Worm (Caenorhabditis elegans): ENCODE data around the gene Y54G2A.28.

The Y54G2A.28 gene

DNA sequence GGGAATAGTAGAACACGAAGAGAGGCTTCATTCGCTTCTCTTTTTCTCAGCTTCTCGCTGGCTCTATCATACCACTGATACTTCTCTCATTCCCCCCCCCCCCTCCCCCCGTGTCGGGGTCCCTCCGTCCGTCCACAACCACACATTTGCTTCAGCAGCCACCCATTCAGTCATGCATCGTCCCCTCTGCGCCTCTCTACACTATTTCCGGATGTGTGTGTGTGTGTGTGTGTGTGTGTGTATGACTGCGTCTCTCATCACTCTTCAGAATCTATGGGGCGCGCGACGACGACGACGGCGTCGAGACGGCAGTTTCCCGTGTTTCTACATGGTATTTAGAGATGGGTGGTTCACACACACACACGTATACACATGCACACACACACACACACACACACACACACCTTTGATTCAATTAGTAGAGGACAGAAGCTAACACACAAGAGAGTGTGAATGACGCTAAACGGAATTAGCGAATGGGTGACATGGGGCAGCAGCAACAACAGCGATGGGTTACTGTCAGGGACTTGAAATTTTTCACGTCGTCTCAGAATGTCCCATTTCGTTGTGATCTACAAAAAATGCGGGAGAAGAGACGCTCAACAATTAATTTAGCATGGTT, 18.8 kb downstream of the Y54G2A.28 start (continued):
- TF ChIP-seq unc-42 (tag; optimal IDR thresholded peaks at IDR 0.05) (peak; percentile 75), ceh-19 (GFP tag; optimal IDR thresholded peaks at IDR 0.05) (peak; percentile 16), unc-86 (tag; optimal IDR thresholded peaks at IDR 0.05) (peak; percentile 19), ceh-18 (tag; optimal IDR thresholded peaks at IDR 0.05) (no peak), nfya-1 (tag; optimal IDR thresholded peaks at IDR 0.05) (peak; percentile 62), Y22D7AL.16 (tag; optimal IDR thresholded peaks at IDR 0.05) (no peak), hlh-6 (tag; optimal IDR thresholded peaks at IDR 0.05) (no peak)

DNA sequence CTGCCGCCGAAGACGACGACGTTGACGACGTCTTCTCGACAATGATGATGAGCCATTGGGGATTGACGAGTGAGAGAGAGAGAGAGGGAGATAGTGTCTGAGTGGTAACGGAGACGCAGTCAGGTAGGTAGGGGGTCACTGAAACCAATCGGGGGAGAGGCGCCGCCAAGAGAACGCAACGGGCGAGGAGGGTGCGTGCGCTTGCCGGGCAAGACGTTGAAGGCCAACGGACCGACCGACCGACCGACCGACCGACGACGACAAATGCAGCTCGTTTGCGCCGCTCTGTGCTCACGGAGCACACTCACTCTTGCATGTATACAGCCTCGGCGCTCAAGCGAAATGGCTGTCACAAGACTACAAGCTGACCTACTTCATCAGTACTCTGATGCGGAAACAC, 21.7 kb downstream of the Y54G2A.28 start:
- TF ChIP-seq ref-2 (tag; optimal IDR thresholded peaks at IDR 0.05) (peak; percentile 13), K09A11.1 (tag; optimal IDR thresholded peaks at IDR 0.05; ENCODE audit: insufficient read depth) (no peak), ceh-19 (GFP tag; optimal IDR thresholded peaks at IDR 0.05) (peak; percentile 55), nfya-1 (tag; optimal IDR thresholded peaks at IDR 0.05) (peak; percentile 64), hlh-6 (tag; optimal IDR thresholded peaks at IDR 0.05) (peak; percentile 50), ceh-14 (tag; optimal IDR thresholded peaks at IDR 0.05) (peak; percentile 12), hlh-15 (tag; optimal IDR thresholded peaks at IDR 0.05) (no peak), ceh-48 (tag; optimal IDR thresholded peaks at IDR 0.05) (no peak), unc-42 (tag; optimal IDR thresholded peaks at IDR 0.05) (no peak), ttx-3 (tag; optimal IDR thresholded peaks at IDR 0.05) (no peak), pax-1 (tag; optimal IDR thresholded peaks at IDR 0.05) (no peak), pqm-1 (tag; optimal IDR thresholded peaks at IDR 0.05) (no peak), ceh-34 (tag; optimal IDR thresholded peaks at IDR 0.05) (peak; percentile 15), ceh-31 (tag; optimal IDR thresholded peaks at IDR 0.05) (peak; percentile 50), nhr-232 (tag; optimal IDR thresholded peaks at IDR 0.05) (no peak), Y22D7AL.16 (tag; optimal IDR thresholded peaks at IDR 0.05) (no peak), syd-9 (tag; optimal IDR thresholded peaks at IDR 0.05) (peak; percentile 9), C08G9.2 (tag; optimal IDR thresholded peaks at IDR 0.05) (peak; percentile 28), elt-2 (tag; optimal IDR thresholded peaks at IDR 0.05) (no peak), madf-2 (tag; optimal IDR thresholded peaks at IDR 0.05) (no peak), pat-9 (tag; optimal IDR thresholded peaks at IDR 0.05) (peak; percentile 6), ceh-30 (tag; optimal IDR thresholded peaks at IDR 0.05) (no peak), zip-5 (tag; optimal IDR thresholded peaks at IDR 0.05) (no peak), lin-11 (tag; optimal IDR thresholded peaks at IDR 0.05) (no peak), rnt-1 (tag; optimal IDR thresholded peaks at IDR 0.05) (no peak), lim-6 (tag; optimal IDR thresholded peaks at IDR 0.05) (no peak), tbx-2 (tag; optimal IDR thresholded peaks at IDR 0.05) (peak; percentile 28), C38D4.7 (GFP tag; optimal IDR thresholded peaks at IDR 0.05) (no peak)

DNA sequence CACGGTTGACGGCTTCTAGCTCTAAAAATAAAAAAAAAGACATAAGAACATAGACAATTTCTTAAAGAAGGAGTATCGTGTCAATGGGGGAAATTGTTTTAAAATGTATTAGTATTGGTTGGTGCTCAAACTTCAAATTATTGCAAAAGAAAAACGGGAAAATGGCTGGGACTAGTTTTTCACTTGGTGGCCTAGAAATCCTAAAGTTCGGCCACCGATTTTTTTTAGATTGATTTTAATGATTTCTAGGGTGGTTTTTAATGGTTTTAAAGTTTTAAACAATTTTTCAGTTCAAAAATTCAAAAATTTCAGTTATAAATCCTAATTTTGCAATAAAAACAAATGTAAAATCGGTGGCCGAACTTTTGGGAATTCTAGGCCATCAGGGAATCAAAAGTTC, 25.5 kb downstream of the Y54G2A.28 start:
- TF ChIP-seq lin-11 (tag; optimal IDR thresholded peaks at IDR 0.05) (no peak), ahr-1 (tag; optimal IDR thresholded peaks at IDR 0.05) (no peak), pqm-1 (tag; optimal IDR thresholded peaks at IDR 0.05) (no peak), pha-2 (tag; optimal IDR thresholded peaks at IDR 0.05) (no peak), mec-3 (tag; optimal IDR thresholded peaks at IDR 0.05; ENCODE audit: borderline replicate concordance) (no peak), dve-1 (tag; optimal IDR thresholded peaks at IDR 0.05) (no peak), K02D7.2 (tag; optimal IDR thresholded peaks at IDR 0.05) (no peak), pha-4 (tag; optimal IDR thresholded peaks at IDR 0.05) (no peak), elt-2 (tag; optimal IDR thresholded peaks at IDR 0.05) (no peak), ceh-22 (tag; optimal IDR thresholded peaks at IDR 0.05) (no peak), odd-2 (tag; optimal IDR thresholded peaks at IDR 0.05) (no peak)
